Fruit fly (Drosophila melanogaster) whole organism, embryonic: ENCODE results near the gene CG7362.

Experiments used
- BEAF-32 ChIP-seq: fragments of 200-800 bp; sonication (Bioruptor generic); optimal IDR thresholded peaks from 3 replicates; lab custom pipeline; 2017; ENCODE audit warnings: missing biosample characterization, missing genetic modification characterization, mild to moderate bottlenecking, moderate library complexity, missing genetic modification reagents
- Bgb ChIP-seq: fragments of 200-800 bp; sonication (Bioruptor generic); IDR thresholded peaks from 2 replicates; pipeline ENCODE4 v1.3.6; 2022; ENCODE audit warnings: missing biosample characterization, missing genetic modification characterization; ENCODE audit not compliant: partially characterized antibody
- CG1024 ChIP-seq: fragments of 200-800 bp; sonication (Bioruptor generic); IDR thresholded peaks from 2 replicates; pipeline ENCODE4 v1.3.6; 2022; ENCODE audit warnings: missing biosample characterization, missing genetic modification characterization
- CG10321 ChIP-seq: fragments of 200-800 bp; sonication (Bioruptor generic); IDR thresholded peaks from 2 replicates; pipeline ENCODE4 v1.3.6; 2022; ENCODE audit warnings: missing biosample characterization, missing genetic modification characterization
- CG11723 ChIP-seq: fragments of 200-800 bp; sonication (Bioruptor generic); optimal IDR thresholded peaks from 2 replicates; lab custom pipeline; 2017; ENCODE audit warnings: missing biosample characterization, mild to moderate bottlenecking, missing genetic modification characterization
- CG13775 ChIP-seq: fragments of 200-800 bp; sonication (Bioruptor generic); optimal IDR thresholded peaks from 3 replicates; lab custom pipeline; 2017; ENCODE audit warnings: missing biosample characterization, mild to moderate bottlenecking, missing genetic modification characterization
- CG15696 ChIP-seq: fragments of 200-800 bp; sonication (Bioruptor generic); optimal IDR thresholded peaks from 2 replicates; lab custom pipeline; 2019; ENCODE audit warnings: missing biosample characterization, mild to moderate bottlenecking, missing genetic modification characterization, moderate library complexity
- CG18619 ChIP-seq: fragments of 200-800 bp; sonication (Bioruptor generic); optimal IDR thresholded peaks from 3 replicates; lab custom pipeline; 2017; ENCODE audit warnings: missing biosample characterization, mild to moderate bottlenecking, missing genetic modification characterization
- CG2120 ChIP-seq: fragments of 200-800 bp; sonication (Bioruptor generic); optimal IDR thresholded peaks from 3 replicates; lab custom pipeline; 2016; ENCODE audit warnings: missing biosample characterization, missing genetic modification characterization
- CG3163 ChIP-seq: fragments of 200-800 bp; sonication (Bioruptor generic); optimal IDR thresholded peaks from 3 replicates; lab custom pipeline; 2016; ENCODE audit warnings: missing biosample characterization, missing genetic modification characterization
- CG42726 ChIP-seq: fragments of 200-800 bp; sonication (Bioruptor generic); IDR thresholded peaks from 2 replicates; pipeline ENCODE4 v1.3.6; 2022; ENCODE audit warnings: missing biosample characterization, missing genetic modification characterization; ENCODE audit not compliant: partially characterized antibody
- CG4424 ChIP-seq: fragments of 200-800 bp; sonication (Bioruptor generic); optimal IDR thresholded peaks from 3 replicates; lab custom pipeline; 2016; ENCODE audit warnings: missing biosample characterization, missing genetic modification characterization
- CG6683 ChIP-seq: fragments of 200-800 bp; sonication (Bioruptor generic); optimal IDR thresholded peaks from 2 replicates; lab custom pipeline; 2017; ENCODE audit warnings: missing biosample characterization, mild to moderate bottlenecking, missing genetic modification characterization, missing genetic modification reagents
- CG7271 ChIP-seq: fragments of 200-800 bp; sonication (Bioruptor generic); optimal IDR thresholded peaks from 2 replicates; lab custom pipeline; 2018; ENCODE audit warnings: missing biosample characterization, mild to moderate bottlenecking, missing genetic modification characterization, moderate library complexity
- CoRest ChIP-seq: fragments of 200-800 bp; sonication (Bioruptor generic); optimal IDR thresholded peaks from 3 replicates; lab custom pipeline; 2018; ENCODE audit warnings: missing biosample characterization, mild to moderate bottlenecking, missing genetic modification characterization, moderate library complexity
- Gug ChIP-seq: fragments of 200-800 bp; sonication (Bioruptor generic); IDR thresholded peaks from 4 replicates; pipeline ENCODE4 v1.3.6; 2022; ENCODE audit warnings: missing biosample characterization, missing genetic modification characterization
- H15 ChIP-seq: fragments of 200-800 bp; sonication (Bioruptor generic); IDR thresholded peaks from 3 replicates; pipeline ENCODE4 v1.3.6; 2022; ENCODE audit warnings: missing biosample characterization, missing genetic modification characterization
- HHEX ChIP-seq: fragments of 200-800 bp; sonication (Bioruptor generic); optimal IDR thresholded peaks from 3 replicates; lab custom pipeline; 2017; ENCODE audit warnings: missing biosample characterization, mild to moderate bottlenecking, missing genetic modification characterization, missing genetic modification reagents
- Hey ChIP-seq: fragments of 200-800 bp; sonication (Bioruptor generic); optimal IDR thresholded peaks from 3 replicates; lab custom pipeline; 2018; ENCODE audit warnings: missing biosample characterization, mild to moderate bottlenecking, missing genetic modification characterization
- Hr51 ChIP-seq, 2 experiments: fragments of 200-800 bp; sonication (Bioruptor generic); optimal IDR thresholded peaks; 2 replicates in 1 of 2; 3 replicates in 1 of 2; lab custom pipeline; 2016 to 2018; ENCODE audit warnings: missing biosample characterization in 2 of 2, missing genetic modification characterization in 2 of 2, mild to moderate bottlenecking in 1 of 2, moderate library complexity in 1 of 2
- MBD-R2 ChIP-seq: fragments of 200-800 bp; sonication (Bioruptor generic); IDR thresholded peaks from 2 replicates; pipeline ENCODE4 v1.3.6; 2022; ENCODE audit warnings: missing biosample characterization, missing genetic modification characterization
- Poxn ChIP-seq: fragments of 200-800 bp; sonication (Bioruptor generic); IDR thresholded peaks from 2 replicates; pipeline ENCODE4 v1.3.6; 2022; ENCODE audit warnings: missing biosample characterization, missing genetic modification characterization
- Ptx1 ChIP-seq: fragments of 200-800 bp; sonication (Bioruptor generic); IDR thresholded peaks from 2 replicates; pipeline ENCODE4 v1.3.6; 2022; ENCODE audit warnings: missing biosample characterization, missing genetic modification characterization
- Sox100B ChIP-seq: fragments of 200-800 bp; sonication (Bioruptor generic); optimal IDR thresholded peaks from 3 replicates; lab custom pipeline; 2018; ENCODE audit warnings: missing biosample characterization, mild to moderate bottlenecking, missing genetic modification characterization
- Sox102F ChIP-seq: fragments of 200-800 bp; sonication (Bioruptor generic); optimal IDR thresholded peaks from 2 replicates; lab custom pipeline; 2018; ENCODE audit warnings: missing biosample characterization, mild to moderate bottlenecking, missing genetic modification characterization, moderate library complexity
- Ssrp ChIP-seq: fragments of 200-800 bp; sonication (Bioruptor generic); optimal IDR thresholded peaks from 2 replicates; lab custom pipeline; 2018; ENCODE audit warnings: missing biosample characterization, mild to moderate bottlenecking, missing genetic modification characterization, moderate library complexity
- ac ChIP-seq: fragments of 200-800 bp; sonication (Bioruptor generic); optimal IDR thresholded peaks from 3 replicates; lab custom pipeline; 2017; ENCODE audit warnings: missing biosample characterization, mild to moderate bottlenecking, missing genetic modification characterization
- ase ChIP-seq: fragments of 200-800 bp; sonication (Bioruptor generic); IDR thresholded peaks from 3 replicates; pipeline ENCODE4 v1.3.6; 2022; ENCODE audit warnings: missing biosample characterization, missing genetic modification characterization
- bigmax ChIP-seq: fragments of 200-800 bp; sonication (Bioruptor generic); optimal IDR thresholded peaks from 2 replicates; lab custom pipeline; 2018; ENCODE audit warnings: missing biosample characterization, mild to moderate bottlenecking, missing genetic modification characterization
- crc ChIP-seq: fragments of 200-800 bp; sonication (Bioruptor generic); optimal IDR thresholded peaks from 2 replicates; lab custom pipeline; 2016; ENCODE audit warnings: missing biosample characterization, missing genetic modification characterization
- dm ChIP-seq: fragments of 200-800 bp; sonication (Bioruptor generic); optimal IDR thresholded peaks from 3 replicates; lab custom pipeline; 2016; ENCODE audit warnings: missing biosample characterization, missing genetic modification characterization
- dmrt11E ChIP-seq: fragments of 200-800 bp; sonication (Bioruptor generic); optimal IDR thresholded peaks from 3 replicates; lab custom pipeline; 2018; ENCODE audit warnings: missing biosample characterization, mild to moderate bottlenecking, missing genetic modification characterization, moderate library complexity
- dpn ChIP-seq, 2 experiments: fragments of 200-800 bp; sonication (Bioruptor generic); optimal IDR thresholded peaks; 3 replicates each; lab custom pipeline; 2016; ENCODE audit warnings: missing biosample characterization in 2 of 2, missing genetic modification characterization in 2 of 2
- esg ChIP-seq: fragments of 200-800 bp; sonication (Bioruptor generic); conservative IDR thresholded peaks from 2 replicates; pipeline ENCODE4 v1.3.6; 2022; ENCODE audit warnings: missing biosample characterization, missing genetic modification characterization
- fd64A ChIP-seq: fragments of 200-800 bp; sonication (Bioruptor generic); optimal IDR thresholded peaks from 3 replicates; lab custom pipeline; 2018; ENCODE audit warnings: missing biosample characterization, mild to moderate bottlenecking, missing genetic modification characterization
- gem ChIP-seq: fragments of 200-800 bp; sonication (Bioruptor generic); optimal IDR thresholded peaks from 2 replicates; lab custom pipeline; 2019; ENCODE audit warnings: missing biosample characterization, mild to moderate bottlenecking, missing genetic modification characterization, moderate library complexity
- hbn ChIP-seq: fragments of 200-800 bp; sonication (Bioruptor generic); IDR thresholded peaks from 2 replicates; pipeline ENCODE4 v1.3.6; 2022; ENCODE audit warnings: missing biosample characterization, missing genetic modification characterization; ENCODE audit not compliant: partially characterized antibody
- hkb ChIP-seq, 2 experiments: fragments of 200-800 bp in 1 of 2; fragments of >200 bp in 1 of 2; sonication (Bioruptor generic) in 1 of 2; IDR thresholded peaks in 1 of 2; optimal IDR thresholded peaks in 1 of 2; 2 replicates each; pipeline versions ENCODE4 v1.3.6 to Lab custom; 2017 to 2022; ENCODE audit warnings: missing biosample characterization in 1 of 2, missing genetic modification characterization in 1 of 2
- insv ChIP-seq, 2 experiments: fragments of 200-800 bp; sonication (Bioruptor generic); optimal IDR thresholded peaks; 3 replicates each; lab custom pipeline; 2016 to 2018; ENCODE audit warnings: missing biosample characterization in 2 of 2, missing genetic modification characterization in 2 of 2
- lbe ChIP-seq: fragments of 200-800 bp; sonication (Bioruptor generic); optimal IDR thresholded peaks from 2 replicates; lab custom pipeline; 2016; ENCODE audit warnings: missing biosample characterization, mild to moderate bottlenecking, missing genetic modification characterization
- mam ChIP-seq: fragments of 200-800 bp; sonication (Bioruptor generic); optimal IDR thresholded peaks from 3 replicates; lab custom pipeline; 2016; ENCODE audit warnings: missing biosample characterization, missing genetic modification characterization
- pho ChIP-seq: fragments of 200-800 bp; sonication (Bioruptor generic); optimal IDR thresholded peaks from 2 replicates; lab custom pipeline; 2016; ENCODE audit warnings: missing biosample characterization, missing genetic modification characterization
- phol ChIP-seq: fragments of 200-800 bp; sonication (Bioruptor generic); optimal IDR thresholded peaks from 3 replicates; lab custom pipeline; 2018; ENCODE audit warnings: missing biosample characterization, mild to moderate bottlenecking, missing genetic modification characterization, moderate library complexity
- psq ChIP-seq: fragments of 200-800 bp; sonication (Bioruptor generic); optimal IDR thresholded peaks from 2 replicates; lab custom pipeline; 2017; ENCODE audit warnings: missing biosample characterization, missing genetic modification characterization
- so ChIP-seq: fragments of 200-800 bp; sonication (Bioruptor generic); IDR thresholded peaks from 3 replicates; pipeline ENCODE4 v1.3.6; 2022; ENCODE audit warnings: missing biosample characterization, missing genetic modification characterization
- ssp ChIP-seq: fragments of 200-800 bp; sonication (Bioruptor generic); IDR thresholded peaks from 2 replicates; pipeline ENCODE4 v1.3.6; 2022; ENCODE audit warnings: missing biosample characterization, missing genetic modification characterization
- tgo ChIP-seq: fragments of 200-800 bp; sonication (Bioruptor generic); IDR thresholded peaks from 3 replicates; pipeline ENCODE4 v1.3.6; 2022; ENCODE audit warnings: missing biosample characterization, missing genetic modification characterization
- zfh1 ChIP-seq: fragments of 200-800 bp; sonication (Bioruptor generic); IDR thresholded peaks from 3 replicates; pipeline ENCODE4 v1.3.6; 2022; ENCODE audit warnings: missing biosample characterization, missing genetic modification characterization

The CG7362 gene

DNA sequence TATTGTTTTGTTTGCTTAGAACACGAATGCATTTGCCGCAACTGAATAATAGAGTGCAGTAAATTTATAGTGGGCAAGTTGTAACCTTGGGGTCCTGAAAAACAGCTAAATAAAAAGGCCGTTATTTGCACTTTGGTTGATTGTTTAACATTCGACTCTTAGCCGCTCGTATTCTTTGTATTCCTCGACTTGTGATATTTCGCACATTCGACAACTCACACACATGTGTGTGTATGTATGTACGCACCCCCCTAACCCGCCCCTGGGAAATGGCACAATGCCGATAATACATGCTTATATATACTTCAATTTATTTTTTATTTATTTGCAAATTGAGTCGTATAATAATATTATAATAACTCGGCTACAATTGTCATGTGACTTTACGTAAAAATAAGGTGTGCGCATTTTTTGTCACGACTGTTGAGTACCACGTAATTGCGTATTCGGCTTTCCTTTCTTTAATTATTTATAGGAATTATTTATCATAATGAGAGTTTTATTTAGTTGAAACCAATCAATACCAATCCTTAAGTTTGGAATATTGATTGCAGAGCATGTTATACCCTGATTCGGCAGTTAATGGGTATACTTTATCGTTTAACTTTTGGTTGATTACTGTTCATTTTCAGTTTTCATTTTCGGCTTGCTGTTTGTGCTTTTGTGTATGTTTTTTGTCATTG lies 687 bp upstream of the CG7362 start (continued):
- TF ChIP-seq so (GFP tag; lab: Robert Waterston, UW) (peak; percentile 63; the same call in 1 of the 3 replicates), CG2120 (GFP tag; lab: Kevin White, UChicago) (peak; percentile 44), phol (tag; lab: Kevin White, UChicago) (peak; percentile 27), mam (GFP tag; lab: Kevin White, UChicago) (peak; percentile 37), dm (GFP tag; lab: Kevin White, UChicago) (no peak), CG13775 (GFP tag; lab: Kevin White, UChicago) (no peak), Ssrp (peak; percentile 10), Hey (tag; lab: Kevin White, UChicago) (no peak), dpn (GFP tag; optimal IDR thresholded peaks at IDR 0.05; lab: Kevin White, UChicago) (peak; percentile 2 to 34), Poxn (GFP tag; lab: Robert Waterston, UW) (no peak), CG15696 (tag; lab: Kevin White, UChicago) (no peak), ac (GFP tag; lab: Kevin White, UChicago) (no peak), CG6683 (GFP tag; lab: Kevin White, UChicago) (peak; percentile 10), insv (GFP tag; optimal IDR thresholded peaks at IDR 0.05; lab: Kevin White, UChicago) (no peak), CG3163 (GFP tag; lab: Kevin White, UChicago) (no peak), gem (peak; percentile 66), H15 (GFP tag; lab: Robert Waterston, UW) (0 out of 3 replicates have a peak, but pooled peaks have one; percentile 51), hbn (GFP tag; lab: Robert Waterston, UW) (no peak), CG11723 (GFP tag; lab: Kevin White, UChicago) (no peak), HHEX (peak; percentile 6), crc (no peak), BEAF-32 (GFP tag; lab: Kevin White, UChicago) (no peak), fd64A (GFP tag; lab: Kevin White, UChicago) (no peak), CG42726 (no peak), esg (peak; percentile 47; the same call in 1 of the 2 replicates), CG18619 (GFP tag; lab: Kevin White, UChicago) (peak; percentile 16), ase (GFP tag; lab: Robert Waterston, UW) (peak; percentile 62; the same call in 1 of the 3 replicates), psq (GFP tag; lab: Kevin White, UChicago) (no peak), Sox100B (GFP tag; lab: Kevin White, UChicago) (peak; percentile 31), pho (GFP tag; lab: Kevin White, UChicago) (no peak), Hr51 (GFP tag; optimal IDR thresholded peaks at IDR 0.05; lab: Kevin White, UChicago) (peak in 1 of 2 experiments; percentile 47), Gug (GFP tag; lab: Robert Waterston, UW) (0 out of 4 replicates have a peak, but pooled peaks have one; percentile 9), MBD-R2 (GFP tag; lab: Robert Waterston, UW) (no peak; the same call in 1 of the 2 replicates), CG4424 (GFP tag; lab: Kevin White, UChicago) (peak; percentile 42), dmrt11E (no peak), zfh1 (GFP tag; lab: Robert Waterston, UW) (0 out of 3 replicates have a peak, but pooled peaks have one; percentile 52), Ptx1 (GFP tag; lab: Robert Waterston, UW) (peak; percentile 67), CG1024 (GFP tag; lab: Robert Waterston, UW) (0 out of 2 replicates have a peak, but pooled peaks have one; percentile 29), CG10321 (GFP tag; lab: Robert Waterston, UW) (no peak), tgo (peak; percentile 53; the same call in 1 of the 3 replicates), bigmax (GFP tag; lab: Kevin White, UChicago) (no peak), CoRest (tag; lab: Kevin White, UChicago) (peak; percentile 13), hkb (optimal IDR thresholded peaks at IDR 0.05; lab: Kevin White, UChicago) (no peak), hkb (GFP tag; IDR thresholded peaks at IDR 0.05; lab: Robert Waterston, UW) (peak; percentile 66), ssp (GFP tag; lab: Robert Waterston, UW) (no peak), Bgb (GFP tag; lab: Robert Waterston, UW) (no peak), Sox102F (GFP tag; lab: Kevin White, UChicago) (peak; percentile 47), CG7271 (no peak), lbe (GFP tag; lab: Kevin White, UChicago) (peak; percentile 81)
